Worm (Caenorhabditis elegans): ENCODE measurements around the gene trr-1.

The trr-1 gene

DNA sequence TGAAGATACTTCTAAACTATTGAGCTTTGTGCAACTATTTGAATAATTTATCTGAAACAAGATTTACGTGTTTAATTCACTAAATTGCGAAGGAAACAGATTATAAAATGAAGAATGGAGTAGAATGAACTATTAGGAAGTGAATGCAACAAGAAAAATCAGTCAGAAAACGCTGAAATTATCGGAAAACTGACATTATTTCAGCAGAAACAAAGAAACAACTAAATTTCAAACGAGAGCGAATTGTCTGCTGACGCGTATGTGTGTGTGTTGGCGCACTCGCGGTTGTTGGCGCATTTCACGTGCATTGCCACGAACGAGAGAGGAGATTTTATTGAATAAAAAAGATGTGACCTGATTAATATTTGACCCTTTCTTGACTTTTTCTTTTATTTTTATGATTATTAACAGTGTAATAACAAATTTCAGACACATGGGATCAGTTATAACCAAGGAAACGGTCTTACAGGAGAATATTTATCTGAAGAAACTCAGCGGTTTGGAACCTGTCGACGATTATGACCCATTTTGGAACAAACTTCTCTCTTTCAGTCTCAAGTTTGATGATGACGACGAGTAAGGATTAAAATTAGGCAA, at the start of gene trr-1, which contains the start of gene C47D12.2:
Gene trr-1 (minus strand): TSS at position 51 of the 597 bp plus-strand sequence.
Gene C47D12.2 (plus strand): TSS at position 430 of the 597 bp plus-strand sequence.
- TF ChIP-seq sea-1 (GFP tag; conservative IDR thresholded peaks at IDR 0.05), result no peak
- TF ChIP-seq aly-1 (tag; optimal IDR thresholded peaks at IDR 0.05), result no peak
- no peak for TF ChIP-seq hmg-4 (GFP tag; optimal IDR thresholded peaks at IDR 0.05)
- TF ChIP-seq F13C5.2 (tag; optimal IDR thresholded peaks at IDR 0.05), result peak; percentile 39
- 0 out of 2 replicates have a peak, but pooled peaks have one; percentile 48 for TF ChIP-seq flt-1 (GFP tag; IDR thresholded peaks at IDR 0.05)

DNA sequence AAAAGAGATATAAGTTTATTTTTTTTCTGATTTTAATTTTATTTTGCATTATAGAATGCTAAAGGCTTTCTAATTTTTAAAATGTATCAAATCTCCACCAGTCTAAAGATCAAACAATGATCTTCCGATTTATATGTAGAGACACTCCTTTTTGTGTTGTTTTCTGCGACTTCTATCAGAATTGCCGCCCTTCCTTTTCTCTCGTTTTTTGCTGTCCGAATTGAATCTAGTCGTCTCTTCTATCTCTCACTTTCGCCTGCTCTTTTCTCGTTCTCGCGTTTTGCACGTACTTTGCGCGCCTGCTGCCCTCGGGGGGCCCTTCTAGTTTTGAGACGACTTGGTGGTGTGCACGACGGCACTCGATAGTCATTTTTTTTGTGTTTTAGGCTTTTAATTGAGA, 48.6 kb upstream of the trr-1 start:
- TF ChIP-seq tbx-11 (GFP tag; IDR thresholded peaks at IDR 0.05), result no peak
- no peak for TF ChIP-seq ceh-36 (tag; optimal IDR thresholded peaks at IDR 0.05)
- TF ChIP-seq ceh-13 (GFP tag; optimal IDR thresholded peaks at IDR 0.05), result no peak
- TF ChIP-seq B0310.2 (tag; optimal IDR thresholded peaks at IDR 0.05), result no peak
- TF ChIP-seq ama-1 (optimal IDR thresholded peaks at IDR 0.05), result no peak
- TF ChIP-seq hnd-1 (tag; optimal IDR thresholded peaks at IDR 0.05), result no peak
- no peak for TF ChIP-seq sea-1 (GFP tag; conservative IDR thresholded peaks at IDR 0.05)
- TF ChIP-seq tra-4 (tag; optimal IDR thresholded peaks at IDR 0.05), result no peak
- no peak for TF ChIP-seq hmbx-1 (tag; optimal IDR thresholded peaks at IDR 0.05)
- no peak for TF ChIP-seq F13C5.2 (tag; optimal IDR thresholded peaks at IDR 0.05)
- no peak for TF ChIP-seq tbx-37 (GFP tag; conservative IDR thresholded peaks at IDR 0.05)
- no peak for TF ChIP-seq flt-1 (GFP tag; IDR thresholded peaks at IDR 0.05)
- TF ChIP-seq hmg-4 (GFP tag; optimal IDR thresholded peaks at IDR 0.05), result no peak
- no peak for TF ChIP-seq ets-7 (tag; optimal IDR thresholded peaks at IDR 0.05)

DNA sequence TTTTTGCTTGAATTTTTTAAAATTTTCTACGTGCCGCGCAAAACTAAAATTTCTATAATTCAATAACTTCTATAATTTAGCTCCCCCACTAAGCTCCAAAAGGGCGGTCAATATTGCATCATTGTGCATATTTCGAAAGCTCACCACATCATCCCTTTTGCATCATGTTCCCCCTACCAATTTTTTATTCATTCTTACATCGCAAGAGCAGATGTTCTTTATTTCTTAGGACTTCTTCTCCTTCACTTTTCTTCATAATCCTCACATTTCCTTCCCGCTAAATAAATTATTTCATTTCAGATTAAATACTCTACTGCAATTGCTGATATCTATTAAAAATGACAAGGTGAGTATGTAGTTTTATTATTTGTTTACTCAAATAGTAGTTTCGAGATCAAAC, 48.2 kb upstream of the trr-1 start, which contains the start of gene ldh-1:
Gene ldh-1 (plus strand): TSS at position 301 of the 400 bp plus-strand sequence.
- TF ChIP-seq hmg-4 (GFP tag; optimal IDR thresholded peaks at IDR 0.05) (no peak), ama-1 (optimal IDR thresholded peaks at IDR 0.05) (no peak), tbx-11 (GFP tag; IDR thresholded peaks at IDR 0.05) (no peak), tra-4 (tag; optimal IDR thresholded peaks at IDR 0.05) (no peak), hmbx-1 (tag; optimal IDR thresholded peaks at IDR 0.05) (no peak), F13C5.2 (tag; optimal IDR thresholded peaks at IDR 0.05) (no peak), sea-1 (GFP tag; conservative IDR thresholded peaks at IDR 0.05) (no peak), flt-1 (GFP tag; IDR thresholded peaks at IDR 0.05) (no peak), B0310.2 (tag; optimal IDR thresholded peaks at IDR 0.05) (no peak), aly-1 (tag; optimal IDR thresholded peaks at IDR 0.05) (no peak), ceh-13 (GFP tag; optimal IDR thresholded peaks at IDR 0.05) (no peak)

ce11 chrII:11722164-11722563, 46.4 kb upstream of the trr-1 start:
- TF ChIP-seq tbx-37 (GFP tag; conservative IDR thresholded peaks at IDR 0.05), result no peak
- no peak for TF ChIP-seq ama-1 (optimal IDR thresholded peaks at IDR 0.05)
- TF ChIP-seq ceh-36 (tag; optimal IDR thresholded peaks at IDR 0.05), result no peak
- TF ChIP-seq ets-7 (tag; optimal IDR thresholded peaks at IDR 0.05), result no peak
- TF ChIP-seq aly-1 (tag; optimal IDR thresholded peaks at IDR 0.05), result no peak
- no peak for TF ChIP-seq pes-1 (GFP tag; IDR thresholded peaks at IDR 0.05)
- no peak for TF ChIP-seq hmbx-1 (tag; optimal IDR thresholded peaks at IDR 0.05)
- TF ChIP-seq tbx-11 (GFP tag; IDR thresholded peaks at IDR 0.05), result no peak
- no peak for TF ChIP-seq hmg-4 (GFP tag; optimal IDR thresholded peaks at IDR 0.05)
- no peak for TF ChIP-seq sea-1 (GFP tag; conservative IDR thresholded peaks at IDR 0.05)
- TF ChIP-seq tra-4 (tag; optimal IDR thresholded peaks at IDR 0.05), result no peak
- no peak for TF ChIP-seq scrt-1 (GFP tag; IDR thresholded peaks at IDR 0.05)
- no peak for TF ChIP-seq hnd-1 (tag; optimal IDR thresholded peaks at IDR 0.05)
- no peak for TF ChIP-seq flt-1 (GFP tag; IDR thresholded peaks at IDR 0.05)
- no peak for TF ChIP-seq ceh-13 (GFP tag; optimal IDR thresholded peaks at IDR 0.05)
- no peak for TF ChIP-seq F13C5.2 (tag; optimal IDR thresholded peaks at IDR 0.05)
- TF ChIP-seq B0310.2 (tag; optimal IDR thresholded peaks at IDR 0.05), result no peak

ce11 chrII:11721604-11722003, 45.9 kb upstream of the trr-1 start:
- TF ChIP-seq flt-1 (GFP tag; IDR thresholded peaks at IDR 0.05) (no peak), hmg-4 (GFP tag; optimal IDR thresholded peaks at IDR 0.05) (no peak), scrt-1 (GFP tag; IDR thresholded peaks at IDR 0.05) (no peak), ceh-36 (tag; optimal IDR thresholded peaks at IDR 0.05) (no peak), pes-1 (GFP tag; IDR thresholded peaks at IDR 0.05) (no peak), ets-7 (tag; optimal IDR thresholded peaks at IDR 0.05) (no peak), B0310.2 (tag; optimal IDR thresholded peaks at IDR 0.05) (no peak), F13C5.2 (tag; optimal IDR thresholded peaks at IDR 0.05) (no peak), hmbx-1 (tag; optimal IDR thresholded peaks at IDR 0.05) (no peak), sea-1 (GFP tag; conservative IDR thresholded peaks at IDR 0.05) (no peak)

DNA sequence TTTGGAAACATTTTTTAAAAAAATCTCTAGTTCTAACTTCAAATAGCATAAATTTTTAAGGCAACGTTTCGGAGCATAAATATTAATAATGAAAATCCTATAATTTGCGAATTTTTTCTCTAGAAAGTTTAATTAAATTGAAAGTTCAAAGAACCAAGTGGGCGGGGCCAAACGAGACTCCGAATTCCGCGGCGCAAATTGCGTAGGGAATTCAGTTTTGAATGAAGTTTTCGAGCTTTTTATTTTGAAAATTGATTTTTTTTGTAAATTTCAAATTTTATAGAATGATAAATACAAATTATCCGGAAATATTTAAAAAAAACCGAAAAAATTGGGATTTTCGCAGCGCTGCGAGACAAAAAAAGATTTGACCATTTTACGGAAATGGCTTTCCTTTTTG, 45.1 kb upstream of the trr-1 start:
- no peak for TF ChIP-seq tbx-11 (GFP tag; IDR thresholded peaks at IDR 0.05)
- TF ChIP-seq aly-1 (tag; optimal IDR thresholded peaks at IDR 0.05), result no peak
- TF ChIP-seq hmbx-1 (tag; optimal IDR thresholded peaks at IDR 0.05), result no peak
- TF ChIP-seq ets-7 (tag; optimal IDR thresholded peaks at IDR 0.05), result no peak
- TF ChIP-seq ceh-36 (tag; optimal IDR thresholded peaks at IDR 0.05), result no peak
- TF ChIP-seq scrt-1 (GFP tag; IDR thresholded peaks at IDR 0.05), result no peak
- no peak for TF ChIP-seq hmg-4 (GFP tag; optimal IDR thresholded peaks at IDR 0.05)
- no peak for TF ChIP-seq ceh-13 (GFP tag; optimal IDR thresholded peaks at IDR 0.05)
- no peak for TF ChIP-seq pes-1 (GFP tag; IDR thresholded peaks at IDR 0.05)
- TF ChIP-seq F13C5.2 (tag; optimal IDR thresholded peaks at IDR 0.05), result no peak
- TF ChIP-seq sea-1 (GFP tag; conservative IDR thresholded peaks at IDR 0.05), result no peak
- TF ChIP-seq tbx-37 (GFP tag; conservative IDR thresholded peaks at IDR 0.05), result no peak
- no peak for TF ChIP-seq B0310.2 (tag; optimal IDR thresholded peaks at IDR 0.05)

ce11 chrII:11720102-11720501, 44.4 kb upstream of the trr-1 start, which contains the start of gene F13D12.3:
Gene F13D12.3, plus strand, starts transcription at chrII:11720402.
- TF ChIP-seq tra-4 (tag; optimal IDR thresholded peaks at IDR 0.05) (no peak), hmg-4 (GFP tag; optimal IDR thresholded peaks at IDR 0.05) (no peak), hnd-1 (tag; optimal IDR thresholded peaks at IDR 0.05) (no peak), hmbx-1 (tag; optimal IDR thresholded peaks at IDR 0.05) (no peak), flt-1 (GFP tag; IDR thresholded peaks at IDR 0.05) (no peak), pes-1 (GFP tag; IDR thresholded peaks at IDR 0.05) (no peak), tbx-37 (GFP tag; conservative IDR thresholded peaks at IDR 0.05) (no peak), tbx-11 (GFP tag; IDR thresholded peaks at IDR 0.05) (no peak), aly-1 (tag; optimal IDR thresholded peaks at IDR 0.05) (no peak), scrt-1 (GFP tag; IDR thresholded peaks at IDR 0.05) (no peak), F13C5.2 (tag; optimal IDR thresholded peaks at IDR 0.05) (no peak), ceh-36 (tag; optimal IDR thresholded peaks at IDR 0.05) (no peak), sea-1 (GFP tag; conservative IDR thresholded peaks at IDR 0.05) (no peak), ama-1 (optimal IDR thresholded peaks at IDR 0.05) (no peak), ets-7 (tag; optimal IDR thresholded peaks at IDR 0.05) (no peak), ceh-13 (GFP tag; optimal IDR thresholded peaks at IDR 0.05) (no peak)

Measured in whole organism, early embryonic.